Worm (Caenorhabditis elegans) whole organism, L4/young adult: ENCODE results near the gene F38H4.6.

Experiments used
- W03F9.2 ChIP-seq: fragments of 150-350 bp; optimal IDR thresholded peaks from 2 replicates; lab custom pipeline; 2014; ENCODE audit warnings: missing biosample characterization, missing genetic modification characterization
- dao-5 ChIP-seq: sonication (generic microtip); optimal IDR thresholded peaks from 2 replicates; lab custom pipeline; 2016; ENCODE audit warnings: missing genotype, missing genetic modification characterization, moderate library complexity, missing compliant biosample characterization
- him-1 ChIP-seq: sonication (generic microtip); optimal IDR thresholded peaks from 2 replicates; lab custom pipeline; 2016; ENCODE audit warnings: missing genotype, missing genetic modification reagents, missing genetic modification characterization, missing compliant biosample characterization

DNA sequence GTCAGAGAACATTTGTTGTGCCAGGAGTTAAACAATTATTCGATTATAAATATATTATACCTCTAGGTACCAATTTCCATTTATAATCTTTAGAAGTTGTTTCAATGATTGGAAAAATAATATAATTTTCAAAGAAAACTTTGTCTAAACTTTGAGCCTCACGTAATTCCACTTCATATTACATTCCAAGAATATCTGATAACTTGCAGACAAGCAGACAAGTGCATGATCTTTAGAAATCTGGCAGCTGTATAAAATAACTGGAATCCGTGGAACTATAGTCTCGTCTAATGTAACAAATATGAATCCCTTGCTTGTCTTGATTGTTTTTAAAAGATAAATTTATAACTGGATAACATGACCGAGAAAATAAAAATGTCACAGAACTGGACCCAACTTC, 44.9 kb upstream of the F38H4.6 start:
- no peak for TF ChIP-seq him-1 (tag; lab: Kevin White, UChicago)
- TF ChIP-seq W03F9.2 (tag; lab: Kevin White, UChicago) = no peak
- no peak for TF ChIP-seq dao-5 (tag; lab: Kevin White, UChicago)
